Worm (Caenorhabditis elegans): ENCODE measurements around the gene pycr-1.
A peak's percentile ranks its signal among the peaks of the same experiment; 100 is the strongest.

pycr-1 gene

ce11 chrX:12184393-12184792, 37.8 kb downstream of the pycr-1 start:
- TF ChIP-seq lsy-2 (tag; optimal IDR thresholded peaks at IDR 0.05) (peak in 1 of 2 experiments; percentile 42), ama-1 (optimal IDR thresholded peaks at IDR 0.05) (no peak), nhr-237 (tag; optimal IDR thresholded peaks at IDR 0.05) (no peak), nhr-6 (tag; optimal IDR thresholded peaks at IDR 0.05) (no peak), crh-2 (tag; optimal IDR thresholded peaks at IDR 0.05) (peak; percentile 36), nhr-10 (tag; optimal IDR thresholded peaks at IDR 0.05) (no peak), dmd-4 (tag; optimal IDR thresholded peaks at IDR 0.05) (no peak), egl-27 (tag; optimal IDR thresholded peaks at IDR 0.05) (peak; percentile 19), aly-2 (tag; optimal IDR thresholded peaks at IDR 0.05) (no peak), ceh-16 (tag; optimal IDR thresholded peaks at IDR 0.05) (no peak), unc-62 (GFP tag; optimal IDR thresholded peaks at IDR 0.05) (no peak), skn-1 (tag; optimal IDR thresholded peaks at IDR 0.05) (no peak), sma-9 (GFP tag; optimal IDR thresholded peaks at IDR 0.05) (peak; percentile 26), sma-9 (tag; optimal IDR thresholded peaks at IDR 0.05) (no peak), zag-1 (tag; optimal IDR thresholded peaks at IDR 0.05) (no peak), F13H6.1 (tag; optimal IDR thresholded peaks at IDR 0.05) (no peak), blmp-1 (tag; optimal IDR thresholded peaks at IDR 0.05; ENCODE audit: insufficient read depth) (no peak), elt-3 (tag; optimal IDR thresholded peaks at IDR 0.05) (no peak), unc-55 (GFP tag; optimal IDR thresholded peaks at IDR 0.05) (peak; percentile 58), nhr-129 (tag; optimal IDR thresholded peaks at IDR 0.05) (peak; percentile 1), C34F6.9 (tag; optimal IDR thresholded peaks at IDR 0.05) (peak; percentile 31), nhr-25 (tag; optimal IDR thresholded peaks at IDR 0.05) (no peak), sem-4 (tag; optimal IDR thresholded peaks at IDR 0.05) (peak; percentile 60)

DNA sequence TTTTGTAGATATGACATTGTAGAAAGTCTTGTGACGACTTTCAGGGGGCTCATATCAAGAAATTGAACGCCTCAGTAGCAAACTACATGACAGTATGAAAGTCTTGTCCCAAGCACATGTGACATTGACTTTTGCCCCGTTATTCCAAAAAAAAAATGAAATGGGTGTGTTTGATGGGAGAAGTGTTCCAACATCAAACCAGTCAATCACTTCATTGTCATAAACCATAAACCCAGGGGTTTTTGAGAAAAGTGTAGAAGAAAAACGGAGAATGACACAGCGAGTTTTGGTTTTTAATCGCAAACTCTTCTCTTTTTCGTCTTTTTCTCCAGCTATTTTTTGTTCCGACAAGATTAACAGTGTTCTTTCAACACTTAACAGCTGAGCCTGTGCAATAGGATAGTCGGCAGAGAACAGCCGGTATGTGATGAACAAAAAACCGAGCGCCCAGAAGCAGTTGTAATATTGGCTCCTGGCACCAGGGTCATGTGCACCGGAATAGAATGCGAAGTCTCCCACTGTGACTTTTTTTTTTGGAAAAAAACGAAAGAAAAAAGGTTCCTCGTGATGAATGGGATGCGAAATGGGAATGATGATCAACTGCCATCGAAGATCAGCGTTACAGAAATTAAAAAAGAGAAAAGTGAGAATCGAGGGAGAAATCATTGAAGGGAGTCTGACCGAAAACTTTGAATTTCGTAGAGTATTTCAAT, 39.4 kb downstream of the pycr-1 start:
- TF ChIP-seq lsy-2 (tag; optimal IDR thresholded peaks at IDR 0.05): peak in 1 of 2 experiments; percentile 15
- TF ChIP-seq sma-9 (GFP tag; optimal IDR thresholded peaks at IDR 0.05): peak; percentile 61
- no peak for TF ChIP-seq sma-9 (tag; optimal IDR thresholded peaks at IDR 0.05)
- TF ChIP-seq sem-4 (tag; optimal IDR thresholded peaks at IDR 0.05): no peak

DNA sequence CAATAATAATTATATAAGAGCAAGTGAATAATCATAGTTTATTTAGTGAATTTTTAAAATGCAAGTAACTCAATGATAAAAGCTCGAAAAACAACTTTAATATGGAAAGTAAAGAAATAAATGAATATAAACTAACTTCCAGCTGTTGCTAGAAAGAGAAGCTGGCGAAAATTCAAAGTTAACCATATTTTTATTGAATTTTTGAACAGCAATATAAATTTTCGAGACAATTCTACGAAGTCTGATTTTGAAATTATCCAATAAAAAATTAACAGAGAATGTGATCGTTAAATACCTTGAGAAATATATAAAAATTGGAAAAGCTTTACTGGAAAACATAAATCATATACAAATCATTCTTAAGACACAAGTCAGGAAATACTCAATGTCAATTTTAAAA, 40.0 kb downstream of the pycr-1 start:
- no peak for TF ChIP-seq nhr-10 (tag; optimal IDR thresholded peaks at IDR 0.05)

- TF ChIP-seq sma-9 (GFP tag; optimal IDR thresholded peaks at IDR 0.05) (peak; percentile 60), sma-9 (tag; optimal IDR thresholded peaks at IDR 0.05) (no peak), nhr-25 (tag; optimal IDR thresholded peaks at IDR 0.05) (peak; percentile 13), crh-2 (tag; optimal IDR thresholded peaks at IDR 0.05) (no peak), ceh-16 (tag; optimal IDR thresholded peaks at IDR 0.05) (peak; percentile 4)
Measured at ce11 chrX:12188280-12189071, 41.8 kb downstream of the pycr-1 start.

DNA sequence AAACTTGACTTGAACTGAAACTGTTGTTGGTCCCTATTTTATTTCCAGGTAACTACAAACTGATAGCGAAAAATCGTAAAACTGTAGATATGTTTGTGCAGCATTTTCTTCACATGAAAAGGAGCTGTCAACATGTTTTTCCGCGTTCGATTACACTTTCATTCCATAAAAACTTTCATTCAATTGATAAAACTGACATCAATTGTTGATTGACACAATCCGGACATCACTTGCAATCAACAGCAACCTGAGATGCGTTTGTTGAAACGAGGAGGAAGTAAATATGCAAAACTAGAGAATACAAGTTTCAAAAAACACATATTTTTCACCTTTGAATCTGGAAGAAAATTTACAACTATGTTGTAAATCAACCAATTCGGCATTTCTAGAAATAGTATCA, 50.7 kb downstream of the pycr-1 start:
- TF ChIP-seq sem-4 (tag; optimal IDR thresholded peaks at IDR 0.05): no peak
- no peak for TF ChIP-seq gmeb-1 (tag; optimal IDR thresholded peaks at IDR 0.05)
- TF ChIP-seq lin-39 (tag; optimal IDR thresholded peaks at IDR 0.05): no peak
- no peak for TF ChIP-seq elt-3 (tag; optimal IDR thresholded peaks at IDR 0.05)
- no peak for TF ChIP-seq dmd-4 (tag; optimal IDR thresholded peaks at IDR 0.05)
- no peak for TF ChIP-seq mab-5 (tag; optimal IDR thresholded peaks at IDR 0.05)
- TF ChIP-seq nhr-10 (tag; optimal IDR thresholded peaks at IDR 0.05): no peak
- no peak for TF ChIP-seq F13H6.1 (tag; optimal IDR thresholded peaks at IDR 0.05)
- no peak for TF ChIP-seq nhr-77 (tag; optimal IDR thresholded peaks at IDR 0.05)

ce11 chrX:12198298-12198697, 51.7 kb downstream of the pycr-1 start:
- TF ChIP-seq unc-55 (GFP tag; optimal IDR thresholded peaks at IDR 0.05) (peak; percentile 38), nhr-129 (tag; optimal IDR thresholded peaks at IDR 0.05) (peak; percentile 16), sem-4 (tag; optimal IDR thresholded peaks at IDR 0.05) (peak; percentile 49), crh-2 (tag; optimal IDR thresholded peaks at IDR 0.05) (peak; percentile 1), sma-9 (GFP tag; optimal IDR thresholded peaks at IDR 0.05) (peak; percentile 50), sma-9 (tag; optimal IDR thresholded peaks at IDR 0.05) (no peak), snpc-4 (tag; optimal IDR thresholded peaks at IDR 0.05) (no peak), lsy-2 (tag; optimal IDR thresholded peaks at IDR 0.05) (peak in 1 of 2 experiments; percentile 7), ceh-82 (tag; optimal IDR thresholded peaks at IDR 0.05) (no peak)
